Fruit fly (Drosophila melanogaster) S2 (cell line): ENCODE results near the gene Cyt-c-d.

ENCODE experiments used
- CG8478 ChIP-seq: fragments of >200 bp; optimal IDR thresholded peaks from 2 replicates; lab custom pipeline; 2018
- CTCF ChIP-seq, 2 experiments: fragments of >200 bp; optimal IDR thresholded peaks; 2 replicates each; lab custom pipeline; 2018

DNA sequence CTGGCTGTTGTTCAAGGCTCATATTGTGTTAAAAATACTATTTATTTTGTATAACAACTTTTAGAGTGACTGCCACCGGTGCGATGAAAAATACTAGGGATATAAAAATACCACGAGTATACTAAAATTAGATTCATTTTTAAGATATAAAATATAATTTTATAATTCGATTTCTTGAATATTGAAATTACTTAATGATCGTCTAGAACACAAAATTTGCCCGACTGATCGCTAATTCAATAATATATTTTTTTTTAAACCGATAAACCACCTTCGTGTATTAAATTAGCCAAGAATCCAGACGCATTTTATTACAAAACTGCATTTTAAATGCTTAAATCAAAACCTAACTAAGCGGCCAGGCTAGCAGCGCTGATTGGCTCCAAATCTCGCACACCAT is 15.2 kb downstream of the Cyt-c-d start, which contains the start of gene CG17996:
- TF ChIP-seq CTCF (optimal IDR thresholded peaks at IDR 0.05; lab: Kevin White, UChicago) (no peak), CG8478 (no peak)
